Fruit fly (Drosophila melanogaster) whole organism, embryonic: ENCODE measurements around the gene CG15773.

ENCODE experiments used
- Antp ChIP-seq: fragments of 200-800 bp; sonication (Bioruptor generic); optimal IDR thresholded peaks from 3 replicates; lab custom pipeline; 2016; ENCODE audit warnings: missing biosample characterization, missing genetic modification characterization
- Bgb ChIP-seq: fragments of 200-800 bp; sonication (Bioruptor generic); IDR thresholded peaks from 2 replicates; pipeline ENCODE4 v1.3.6; 2022; ENCODE audit warnings: missing biosample characterization, missing genetic modification characterization; ENCODE audit not compliant: partially characterized antibody
- CG10209 ChIP-seq: fragments of 200-800 bp; sonication (Bioruptor generic); optimal IDR thresholded peaks from 3 replicates; lab custom pipeline; 2017; ENCODE audit warnings: missing biosample characterization, mild to moderate bottlenecking, missing genetic modification characterization, missing genetic modification reagents
- CG1024 ChIP-seq: fragments of 200-800 bp; sonication (Bioruptor generic); IDR thresholded peaks from 2 replicates; pipeline ENCODE4 v1.3.6; 2022; ENCODE audit warnings: missing biosample characterization, missing genetic modification characterization
- CG10321 ChIP-seq: fragments of 200-800 bp; sonication (Bioruptor generic); IDR thresholded peaks from 2 replicates; pipeline ENCODE4 v1.3.6; 2022; ENCODE audit warnings: missing biosample characterization, missing genetic modification characterization
- CG12155 ChIP-seq: fragments of 200-800 bp; sonication (Bioruptor generic); optimal IDR thresholded peaks from 3 replicates; lab custom pipeline; 2016; ENCODE audit warnings: missing biosample characterization, missing genetic modification characterization
- CG12391 ChIP-seq: fragments of 200-800 bp; sonication (Bioruptor generic); optimal IDR thresholded peaks from 3 replicates; lab custom pipeline; 2018; ENCODE audit warnings: missing biosample characterization, mild to moderate bottlenecking, missing genetic modification characterization, moderate library complexity
- CG12942 ChIP-seq: fragments of 200-800 bp; sonication (Bioruptor generic); optimal IDR thresholded peaks from 3 replicates; lab custom pipeline; 2016; ENCODE audit warnings: missing biosample characterization, missing genetic modification characterization
- CG13775 ChIP-seq: fragments of 200-800 bp; sonication (Bioruptor generic); optimal IDR thresholded peaks from 3 replicates; lab custom pipeline; 2017; ENCODE audit warnings: missing biosample characterization, mild to moderate bottlenecking, missing genetic modification characterization
- CG16779 ChIP-seq: fragments of 200-800 bp; sonication (Bioruptor generic); IDR thresholded peaks from 2 replicates; pipeline ENCODE4 v1.3.6; 2022; ENCODE audit warnings: missing biosample characterization, missing genetic modification characterization
- CG16815 ChIP-seq: fragments of 200-800 bp; sonication (Bioruptor generic); optimal IDR thresholded peaks from 3 replicates; lab custom pipeline; 2017; ENCODE audit warnings: missing biosample characterization, mild to moderate bottlenecking, missing genetic modification characterization
- CG1832 ChIP-seq: fragments of 200-800 bp; sonication (Bioruptor generic); optimal IDR thresholded peaks from 2 replicates; lab custom pipeline; 2017; ENCODE audit warnings: missing biosample characterization, mild to moderate bottlenecking, missing genetic modification characterization, inconsistent platforms
- CG2712 ChIP-seq: fragments of 200-800 bp; optimal IDR thresholded peaks from 3 replicates; lab custom pipeline; 2019; ENCODE audit warnings: missing biosample characterization, mild to moderate bottlenecking, missing genetic modification characterization, moderate library complexity
- CG32532 ChIP-seq: fragments of 200-800 bp; sonication (Bioruptor generic); IDR thresholded peaks from 2 replicates; pipeline ENCODE4 v1.3.6; 2022; ENCODE audit warnings: missing biosample characterization, missing genetic modification characterization
- CG32772 ChIP-seq: fragments of 200-800 bp; sonication (Bioruptor generic); IDR thresholded peaks from 2 replicates; pipeline ENCODE4 v1.3.6; 2022; ENCODE audit warnings: missing biosample characterization, missing genetic modification characterization
- CG5953 ChIP-seq: fragments of 200-800 bp; sonication (Bioruptor generic); IDR thresholded peaks from 2 replicates; pipeline ENCODE4 v1.3.6; 2022; ENCODE audit warnings: missing biosample characterization, missing genetic modification characterization
- CG6175 ChIP-seq: fragments of 200-800 bp; sonication (Bioruptor generic); IDR thresholded peaks from 3 replicates; pipeline ENCODE4 v1.3.6; 2022; ENCODE audit warnings: missing biosample characterization, missing genetic modification characterization
- CG6272 ChIP-seq: fragments of 200-800 bp; sonication (Bioruptor generic); IDR thresholded peaks from 2 replicates; pipeline ENCODE4 v1.3.6; 2022; ENCODE audit warnings: missing biosample characterization, missing genetic modification characterization
- CG7839 ChIP-seq: fragments of 200-800 bp; sonication (Bioruptor generic); optimal IDR thresholded peaks from 3 replicates; lab custom pipeline; 2018; ENCODE audit warnings: missing biosample characterization, mild to moderate bottlenecking, missing genetic modification characterization, moderate library complexity
- CG8281 ChIP-seq: fragments of 200-800 bp; sonication (Bioruptor generic); optimal IDR thresholded peaks from 2 replicates; lab custom pipeline; 2018; ENCODE audit warnings: missing biosample characterization, mild to moderate bottlenecking, missing genetic modification characterization, moderate library complexity
- Dref ChIP-seq: fragments of 200-800 bp; sonication (Bioruptor generic); IDR thresholded peaks from 2 replicates; pipeline ENCODE4 v1.3.6; 2022; ENCODE audit warnings: missing biosample characterization, missing genetic modification characterization
- HHEX ChIP-seq: fragments of 200-800 bp; sonication (Bioruptor generic); optimal IDR thresholded peaks from 3 replicates; lab custom pipeline; 2017; ENCODE audit warnings: missing biosample characterization, mild to moderate bottlenecking, missing genetic modification characterization, missing genetic modification reagents
- Hmr ChIP-seq: fragments of 200-800 bp; sonication (Bioruptor generic); optimal IDR thresholded peaks from 3 replicates; lab custom pipeline; 2017; ENCODE audit warnings: mild to moderate bottlenecking, missing biosample characterization, missing genetic modification reagents, missing genetic modification characterization
- Hr51 ChIP-seq, 2 experiments: fragments of 200-800 bp; sonication (Bioruptor generic); optimal IDR thresholded peaks; 2 replicates in 1 of 2; 3 replicates in 1 of 2; lab custom pipeline; 2016 to 2018; ENCODE audit warnings: missing biosample characterization in 2 of 2, missing genetic modification characterization in 2 of 2, mild to moderate bottlenecking in 1 of 2, moderate library complexity in 1 of 2
- Med ChIP-seq: fragments of 200-800 bp; sonication (Bioruptor generic); peaks from one replicate; lab custom pipeline; 2016; ENCODE audit warnings: missing biosample characterization, missing genetic modification characterization, mild to moderate bottlenecking, inconsistent platforms, moderate library complexity
- Meics ChIP-seq: fragments of 200-800 bp; sonication (Bioruptor generic); optimal IDR thresholded peaks from 2 replicates; lab custom pipeline; 2017; ENCODE audit warnings: missing biosample characterization, mild to moderate bottlenecking, missing genetic modification characterization
- Mrtf ChIP-seq: fragments of 200-800 bp; sonication (Bioruptor generic); IDR thresholded peaks from 3 replicates; pipeline ENCODE4 v1.3.6; 2022; ENCODE audit warnings: missing biosample characterization, missing genetic modification characterization
- Ravus ChIP-seq: fragments of 200-800 bp; sonication (Bioruptor generic); IDR thresholded peaks from 2 replicates; pipeline ENCODE4 v1.3.6; 2022; ENCODE audit warnings: missing biosample characterization, missing genetic modification characterization
- Taf1 ChIP-seq: fragments of 200-800 bp; sonication (Bioruptor generic); IDR thresholded peaks from 2 replicates; pipeline ENCODE4 v1.3.6; 2022; ENCODE audit warnings: missing biosample characterization, missing genetic modification characterization
- Xrp1 ChIP-seq: fragments of 200-800 bp; sonication (Bioruptor generic); IDR thresholded peaks from 2 replicates; pipeline ENCODE4 v1.3.6; 2022; ENCODE audit warnings: missing biosample characterization, missing genetic modification characterization
- abd-A ChIP-seq: fragments of 200-800 bp; sonication (Bioruptor generic); optimal IDR thresholded peaks from 3 replicates; lab custom pipeline; 2019; ENCODE audit warnings: missing biosample characterization, mild to moderate bottlenecking, missing genetic modification characterization, moderate library complexity
- caup ChIP-seq: fragments of 200-800 bp; sonication (Bioruptor generic); optimal IDR thresholded peaks from 3 replicates; lab custom pipeline; 2017; ENCODE audit warnings: missing biosample characterization, mild to moderate bottlenecking, missing genetic modification characterization, moderate library complexity; ENCODE audit not compliant: severe bottlenecking
- chif ChIP-seq, 2 experiments: fragments of 200-800 bp; sonication (Bioruptor generic); optimal IDR thresholded peaks; 3 replicates each; lab custom pipeline; 2016; ENCODE audit warnings: missing biosample characterization in 2 of 2, missing genetic modification characterization in 2 of 2
- chinmo ChIP-seq: fragments of 200-800 bp; sonication (Bioruptor generic); IDR thresholded peaks from 4 replicates; pipeline ENCODE4 v1.3.6; 2022; ENCODE audit warnings: missing biosample characterization, missing genetic modification characterization; ENCODE audit not compliant: partially characterized antibody
- chm ChIP-seq: fragments of 200-800 bp; sonication (Bioruptor generic); IDR thresholded peaks from 2 replicates; pipeline ENCODE4 v1.3.6; 2022; ENCODE audit warnings: missing biosample characterization, missing genetic modification characterization
- crp ChIP-seq, 2 experiments: fragments of 200-800 bp; sonication (Bioruptor generic); optimal IDR thresholded peaks; 2 replicates in 1 of 2; 3 replicates in 1 of 2; lab custom pipeline; 2017; ENCODE audit warnings: missing biosample characterization in 2 of 2, missing genetic modification characterization in 2 of 2, mild to moderate bottlenecking in 1 of 2, moderate library complexity in 1 of 2
- cwo ChIP-seq: fragments of 200-800 bp; sonication (Bioruptor generic); optimal IDR thresholded peaks from 3 replicates; lab custom pipeline; 2017; ENCODE audit warnings: missing biosample characterization, missing genetic modification characterization, mild to moderate bottlenecking, moderate library complexity, missing genetic modification reagents
- ewg ChIP-seq: fragments of 200-800 bp; sonication (Bioruptor generic); optimal IDR thresholded peaks from 3 replicates; lab custom pipeline; 2017; ENCODE audit warnings: mild to moderate bottlenecking, missing biosample characterization, missing genetic modification reagents, missing genetic modification characterization
- hkb ChIP-seq, 2 experiments: fragments of 200-800 bp in 1 of 2; fragments of >200 bp in 1 of 2; sonication (Bioruptor generic) in 1 of 2; IDR thresholded peaks in 1 of 2; optimal IDR thresholded peaks in 1 of 2; 2 replicates each; pipeline versions ENCODE4 v1.3.6 to Lab custom; 2017 to 2022; ENCODE audit warnings: missing biosample characterization in 1 of 2, missing genetic modification characterization in 1 of 2
- ind ChIP-seq: fragments of 200-800 bp; sonication (Bioruptor generic); optimal IDR thresholded peaks from 3 replicates; lab custom pipeline; 2016; ENCODE audit warnings: missing biosample characterization, missing genetic modification characterization
- ken ChIP-seq: fragments of 200-800 bp; sonication (Bioruptor generic); IDR thresholded peaks from 3 replicates; pipeline ENCODE4 v1.3.6; 2022; ENCODE audit warnings: missing biosample characterization, missing genetic modification characterization
- lab ChIP-seq: fragments of 200-800 bp; sonication (Bioruptor generic); optimal IDR thresholded peaks from 3 replicates; lab custom pipeline; 2017; ENCODE audit warnings: missing biosample characterization, missing genetic modification characterization, mild to moderate bottlenecking, moderate library complexity, missing genetic modification reagents
- lmd ChIP-seq: fragments of 200-800 bp; sonication (Bioruptor generic); IDR thresholded peaks from 2 replicates; pipeline ENCODE4 v1.3.6; 2022; ENCODE audit warnings: missing biosample characterization, missing genetic modification characterization
- mam ChIP-seq: fragments of 200-800 bp; sonication (Bioruptor generic); optimal IDR thresholded peaks from 3 replicates; lab custom pipeline; 2016; ENCODE audit warnings: missing biosample characterization, missing genetic modification characterization
- pfk ChIP-seq: fragments of 200-800 bp; sonication (Bioruptor generic); optimal IDR thresholded peaks from 2 replicates; lab custom pipeline; 2018; ENCODE audit warnings: missing biosample characterization, mild to moderate bottlenecking, missing genetic modification characterization, moderate library complexity
- so ChIP-seq: fragments of 200-800 bp; sonication (Bioruptor generic); IDR thresholded peaks from 3 replicates; pipeline ENCODE4 v1.3.6; 2022; ENCODE audit warnings: missing biosample characterization, missing genetic modification characterization
- sr ChIP-seq: fragments of 200-800 bp; sonication (Bioruptor generic); IDR thresholded peaks from 3 replicates; pipeline ENCODE4 v1.3.6; 2022; ENCODE audit warnings: missing biosample characterization, missing genetic modification characterization
- unpg ChIP-seq: fragments of 200-800 bp; sonication (Bioruptor generic); optimal IDR thresholded peaks from 3 replicates; lab custom pipeline; 2018; ENCODE audit warnings: missing biosample characterization, mild to moderate bottlenecking, missing genetic modification characterization, moderate library complexity

The CG15773 gene

DNA sequence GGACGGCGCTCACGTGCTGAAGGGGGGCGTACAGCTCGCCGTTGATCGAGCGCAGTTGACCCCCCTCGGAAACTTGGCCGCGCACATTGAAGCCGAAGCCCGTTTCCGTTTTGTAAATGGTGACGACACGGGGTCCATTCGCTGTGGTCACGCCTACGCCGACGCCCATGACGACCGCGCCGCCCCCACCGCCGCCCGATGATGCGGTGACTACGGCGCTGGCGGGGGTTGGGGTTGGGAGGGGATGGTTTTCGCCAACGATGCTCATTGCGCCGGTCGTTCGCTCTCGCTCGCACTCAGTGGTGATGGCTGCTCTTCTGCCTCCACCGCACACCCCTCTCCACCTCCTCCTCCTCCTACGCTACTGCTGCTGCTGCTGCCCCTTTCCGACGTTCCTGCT, 4.6 kb downstream of the CG15773 start (continued):
- TF ChIP-seq CG1024 (no peak), Xrp1 (GFP tag; lab: Robert Waterston, UW) (peak; percentile 51; the same call in 1 of the 2 replicates), CG12155 (GFP tag; lab: Kevin White, UChicago) (peak; percentile 12), CG6175 (GFP tag; lab: Robert Waterston, UW) (peak; percentile 41; the same call in 1 of the 3 replicates), Hr51 (GFP tag; optimal IDR thresholded peaks at IDR 0.05; lab: Kevin White, UChicago) (peak in 1 of 2 experiments; percentile 2), lab (GFP tag; lab: Kevin White, UChicago) (peak; percentile 44), Bgb (GFP tag; lab: Robert Waterston, UW) (peak; percentile 37; the same call in 1 of the 2 replicates), CG12942 (GFP tag; lab: Kevin White, UChicago) (peak; percentile 8), CG1832 (GFP tag; lab: Kevin White, UChicago) (peak; percentile 70), caup (GFP tag; lab: Kevin White, UChicago) (peak; percentile 20), sr (GFP tag; lab: Robert Waterston, UW) (peak; percentile 82; the same call in 2 of the 3 replicates), Antp (GFP tag; lab: Kevin White, UChicago) (peak; percentile 42), chif (GFP tag; optimal IDR thresholded peaks at IDR 0.05; lab: Kevin White, UChicago) (no peak), cwo (peak; percentile 62), chinmo (GFP tag; lab: Robert Waterston, UW) (no peak), chm (GFP tag; lab: Robert Waterston, UW) (no peak), crp (GFP tag; optimal IDR thresholded peaks at IDR 0.05; lab: Kevin White, UChicago) (no peak), CG12391 (tag; lab: Kevin White, UChicago) (no peak), CG32532 (GFP tag; lab: Robert Waterston, UW) (peak; percentile 50), CG6272 (GFP tag; lab: Robert Waterston, UW) (peak; percentile 38; the same call in 1 of the 2 replicates), CG5953 (GFP tag; lab: Robert Waterston, UW) (0 out of 2 replicates have a peak, but pooled peaks have one; percentile 4), CG2712 (no peak), hkb (optimal IDR thresholded peaks at IDR 0.05; lab: Kevin White, UChicago) (no peak), hkb (GFP tag; IDR thresholded peaks at IDR 0.05; lab: Robert Waterston, UW) (peak; percentile 54; the same call in 1 of the 2 replicates), CG32772 (0 out of 2 replicates have a peak, but pooled peaks have one; percentile 35), Hmr (GFP tag; lab: Kevin White, UChicago) (peak; percentile 9), ewg (GFP tag; lab: Kevin White, UChicago) (peak; percentile 34), lmd (GFP tag; lab: Robert Waterston, UW) (peak; percentile 30; the same call in 1 of the 2 replicates), Meics (GFP tag; lab: Kevin White, UChicago) (peak; percentile 31), CG16779 (GFP tag; lab: Robert Waterston, UW) (0 out of 2 replicates have a peak, but pooled peaks have one; percentile 52), CG10321 (GFP tag; lab: Robert Waterston, UW) (0 out of 2 replicates have a peak, but pooled peaks have one; percentile 23), HHEX (GFP tag; lab: Kevin White, UChicago) (peak; percentile 45), CG7839 (tag; lab: Kevin White, UChicago) (peak; percentile 29), abd-A (peak; percentile 8), pfk (peak; percentile 33), CG16815 (GFP tag; lab: Kevin White, UChicago) (peak; percentile 13), Taf1 (GFP tag; lab: Robert Waterston, UW) (0 out of 2 replicates have a peak, but pooled peaks have one; percentile 15), Ravus (GFP tag; lab: Robert Waterston, UW) (no peak), Dref (no peak), so (0 out of 3 replicates have a peak, but pooled peaks have one; percentile 50), Med (peak; percentile 81), CG10209 (GFP tag; lab: Kevin White, UChicago) (peak; percentile 21), ind (GFP tag; lab: Kevin White, UChicago) (peak; percentile 50), CG8281 (tag; lab: Kevin White, UChicago) (no peak), unpg (GFP tag; lab: Kevin White, UChicago) (peak; percentile 7), mam (GFP tag; lab: Kevin White, UChicago) (peak; percentile 8), Mrtf (GFP tag; lab: Robert Waterston, UW) (peak; percentile 50; the same call in 1 of the 3 replicates), CG13775 (GFP tag; lab: Kevin White, UChicago) (no peak), ken (GFP tag; lab: Robert Waterston, UW) (0 out of 3 replicates have a peak, but pooled peaks have one; percentile 32)
